Fruit fly (Drosophila melanogaster): ENCODE measurements around the gene Cpr72Eb.

DNA sequence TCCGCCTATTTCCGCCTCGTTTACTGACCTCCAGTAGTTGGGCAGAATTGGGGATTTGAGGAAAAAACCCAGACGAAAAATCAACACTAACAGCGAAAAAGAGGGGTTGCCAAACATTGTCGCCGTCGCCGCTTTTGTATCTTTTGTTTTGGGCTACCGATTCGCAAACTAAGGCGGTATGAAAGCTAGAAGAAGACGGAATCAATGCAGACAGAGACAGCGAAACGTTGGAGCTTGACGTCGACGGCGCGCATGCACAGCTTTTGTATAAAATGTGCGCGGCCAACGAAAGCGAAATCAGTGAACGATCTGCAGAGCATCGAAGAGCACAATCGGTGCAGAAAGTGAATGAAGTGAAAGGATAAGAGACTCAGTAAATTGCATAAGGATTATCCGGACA, 26.0 kb upstream of the Cpr72Eb start, which contains the start of gene CG4998:
- no peak for TF ChIP-seq usp (GFP tag; optimal IDR thresholded peaks at IDR 0.05)
- TF ChIP-seq pan (optimal IDR thresholded peaks at IDR 0.05), result no peak
- TF ChIP-seq CG8478 (optimal IDR thresholded peaks at IDR 0.05), result no peak
- TF ChIP-seq psq (optimal IDR thresholded peaks at IDR 0.05), result no peak
